Fruit fly (Drosophila melanogaster): Measurements from ENCODE around the gene CG11696.

DNA sequence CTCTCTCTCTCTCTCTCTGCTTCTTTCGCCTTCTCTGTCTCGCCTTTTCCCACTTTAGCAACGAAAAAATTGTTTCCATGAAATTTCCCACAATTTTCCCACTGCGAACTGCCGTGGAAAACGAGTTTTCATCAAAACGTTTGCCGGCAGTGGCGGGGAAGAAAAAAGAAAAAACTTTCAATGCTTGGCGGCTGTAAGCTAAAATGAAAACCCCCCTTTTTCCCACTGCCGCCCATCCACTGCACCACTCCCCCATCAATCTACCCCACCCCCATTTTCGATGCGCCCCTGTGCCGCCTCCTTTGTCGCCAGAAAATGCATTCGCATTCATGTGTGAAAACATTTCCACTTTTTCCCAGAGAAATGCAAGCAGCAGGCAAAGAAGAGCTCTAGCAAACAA is 42.3 kb upstream of the CG11696 start:
- no peak for TF ChIP-seq EcR (GFP tag; optimal IDR thresholded peaks at IDR 0.05)
- no peak for TF ChIP-seq CG8478 (optimal IDR thresholded peaks at IDR 0.05)
